Worm (Caenorhabditis elegans) whole organism, L4 larva: ENCODE measurements around the gene C07C7.3.
A peak's percentile ranks its signal among the peaks of the same experiment; 100 is the strongest.

Experiments
- D1046.2 ChIP-seq: fragments of 200-800 bp; sonication (Bioruptor generic); IDR thresholded peaks from 2 replicates; pipeline ENCODE4 v1.3.6; 2022; ENCODE audit warnings: missing genetic modification characterization, missing compliant biosample characterization
- F37D6.2 ChIP-seq: sonication (generic microtip); optimal IDR thresholded peaks from 2 replicates; lab custom pipeline; 2016; ENCODE audit warnings: mild to moderate bottlenecking, missing genetic modification characterization, missing compliant biosample characterization
- T26A8.4 ChIP-seq: fragments of 200-800 bp; sonication (Bioruptor generic); IDR thresholded peaks from 2 replicates; pipeline ENCODE4 v1.3.6; 2022; ENCODE audit warnings: missing genetic modification characterization, missing compliant biosample characterization
- Y5F2A.4 ChIP-seq: fragments of 200-800 bp; sonication (Bioruptor generic); optimal IDR thresholded peaks from 2 replicates; lab custom pipeline; 2018; ENCODE audit warnings: mild to moderate bottlenecking, missing genetic modification characterization, missing compliant biosample characterization
- Y75B8A.6 ChIP-seq: fragments of 200-800 bp; sonication (Bioruptor generic); IDR thresholded peaks from 2 replicates; pipeline ENCODE4 v1.3.6; 2022; ENCODE audit warnings: missing genetic modification reagents, missing genetic modification characterization, missing compliant biosample characterization
- ZK337.2 ChIP-seq: fragments of 200-800 bp; sonication (Bioruptor generic); IDR thresholded peaks from 2 replicates; pipeline ENCODE4 v1.3.6; 2022; ENCODE audit warnings: missing genetic modification reagents, missing genetic modification characterization, missing compliant biosample characterization
- aha-1 ChIP-seq: fragments of 150-350 bp; peaks from one replicate; lab custom pipeline; 2014; ENCODE audit warnings: missing biosample characterization, missing genetic modification characterization
- ceh-20 ChIP-seq: fragments of 200-800 bp; sonication (Bioruptor generic); IDR thresholded peaks from 2 replicates; pipeline ENCODE4 v1.3.6; 2022; ENCODE audit warnings: missing genetic modification reagents, missing genetic modification characterization, missing compliant biosample characterization
- ceh-44 ChIP-seq: fragments of 200-800 bp; sonication (Bioruptor generic); IDR thresholded peaks from 2 replicates; pipeline ENCODE4 v1.3.6; 2022; ENCODE audit warnings: missing genetic modification reagents, missing genetic modification characterization, missing compliant biosample characterization
- ceh-82 ChIP-seq: sonication (generic microtip); optimal IDR thresholded peaks from 2 replicates; lab custom pipeline; 2017; ENCODE audit warnings: missing biosample characterization, missing genetic modification characterization
- ctbp-1 ChIP-seq: fragments of 200-800 bp; sonication (Bioruptor generic); IDR thresholded peaks from 2 replicates; pipeline ENCODE4 v1.3.6; 2022; ENCODE audit warnings: missing genetic modification reagents, missing genetic modification characterization, missing compliant biosample characterization
- daf-12 ChIP-seq: fragments of 150-350 bp; optimal IDR thresholded peaks from 2 replicates; lab custom pipeline; 2014; ENCODE audit warnings: missing biosample characterization, missing genetic modification reagents, missing genetic modification characterization
- daf-16 ChIP-seq, 3 experiments: sonication (generic microtip); optimal IDR thresholded peaks; 2 replicates each; lab custom pipeline; 2016 to 2017; ENCODE audit warnings: missing genetic modification characterization in 3 of 3, missing genetic modification reagents in 3 of 3, mild to moderate bottlenecking in 2 of 3, missing compliant biosample characterization in 2 of 3, missing biosample characterization in 1 of 3, moderate library complexity in 1 of 3
- daf-19 ChIP-seq: fragments of 200-800 bp; sonication (Bioruptor generic); conservative IDR thresholded peaks from 2 replicates; pipeline ENCODE4 v1.3.6; 2022; ENCODE audit warnings: missing genetic modification characterization, missing compliant biosample characterization
- daf-8 ChIP-seq: fragments of 200-800 bp; sonication (Bioruptor generic); IDR thresholded peaks from 2 replicates; pipeline ENCODE4 v1.3.6; 2022; ENCODE audit warnings: missing genetic modification characterization, missing compliant biosample characterization
- dmd-6 ChIP-seq: fragments of 200-800 bp; sonication (Bioruptor generic); IDR thresholded peaks from 2 replicates; pipeline ENCODE4 v1.3.6; 2022; ENCODE audit warnings: missing genetic modification reagents, missing genetic modification characterization, missing compliant biosample characterization
- dmd-8 ChIP-seq: fragments of 200-800 bp; sonication (Bioruptor generic); IDR thresholded peaks from 2 replicates; pipeline ENCODE4 v1.3.6; 2022; ENCODE audit warnings: missing genetic modification characterization, missing compliant biosample characterization
- dpl-1 ChIP-seq: fragments of 150-350 bp; optimal IDR thresholded peaks from 2 replicates; lab custom pipeline; 2014; ENCODE audit warnings: missing biosample characterization, missing genetic modification reagents, missing genetic modification characterization
- dve-1 ChIP-seq: sonication (generic microtip); optimal IDR thresholded peaks from 2 replicates; lab custom pipeline; 2017; ENCODE audit warnings: antibody characterized with exemption, mild to moderate bottlenecking, missing genetic modification characterization, missing compliant biosample characterization; ENCODE audit not compliant: insufficient read depth
- egl-27 ChIP-seq: sonication (generic microtip); optimal IDR thresholded peaks from 3 replicates; lab custom pipeline; 2017; ENCODE audit warnings: missing biosample characterization, missing genetic modification reagents, missing genetic modification characterization
- hif-1 ChIP-seq, 2 experiments: sonication (generic microtip); optimal IDR thresholded peaks; 2 replicates each; lab custom pipeline; 2016 to 2017; ENCODE audit warnings: missing compliant biosample characterization in 2 of 2, missing genetic modification characterization in 2 of 2, missing genetic modification reagents in 2 of 2, missing genotype in 2 of 2, mild to moderate bottlenecking in 1 of 2
- hlh-11 ChIP-seq: fragments of 200-800 bp; sonication (Bioruptor generic); optimal IDR thresholded peaks from 2 replicates; lab custom pipeline; 2018; ENCODE audit warnings: mild to moderate bottlenecking, missing genetic modification characterization, missing compliant biosample characterization
- hlh-30 ChIP-seq: sonication (generic microtip); optimal IDR thresholded peaks from 2 replicates; lab custom pipeline; 2017; ENCODE audit warnings: antibody characterized with exemption, mild to moderate bottlenecking, missing genetic modification characterization, missing compliant biosample characterization; ENCODE audit not compliant: insufficient read depth
- lin-1 ChIP-seq: fragments of 200-800 bp; sonication (Bioruptor generic); IDR thresholded peaks from 2 replicates; pipeline ENCODE4 v1.3.6; 2022; ENCODE audit warnings: missing genetic modification reagents, missing genetic modification characterization, missing compliant biosample characterization
- lin-29 ChIP-seq: fragments of 200-800 bp; sonication (Bioruptor generic); IDR thresholded peaks from 2 replicates; pipeline ENCODE4 v1.3.6; 2022; ENCODE audit warnings: missing genetic modification reagents, missing genetic modification characterization, missing compliant biosample characterization
- lir-3 ChIP-seq: sonication (generic microtip); optimal IDR thresholded peaks from 2 replicates; lab custom pipeline; 2016; ENCODE audit warnings: mild to moderate bottlenecking, missing genetic modification characterization, missing compliant biosample characterization
- lsy-2 ChIP-seq, 2 experiments: fragments of 150-350 bp in 1 of 2; sonication (generic microtip) in 1 of 2; optimal IDR thresholded peaks; 2 replicates each; lab custom pipeline; 2014 to 2017; ENCODE audit warnings: missing biosample characterization in 2 of 2, missing genetic modification characterization in 2 of 2
- madf-5 ChIP-seq, 2 experiments: fragments of 200-800 bp; sonication (Bioruptor generic); IDR thresholded peaks; 2 replicates each; pipeline ENCODE4 v1.3.6; 2022; ENCODE audit warnings: missing compliant biosample characterization in 2 of 2, missing genetic modification characterization in 2 of 2
- mes-2 ChIP-seq: sonication (generic microtip); optimal IDR thresholded peaks from 2 replicates; lab custom pipeline; 2016; ENCODE audit warnings: missing genotype, mild to moderate bottlenecking, missing genetic modification characterization, missing compliant biosample characterization; ENCODE audit not compliant: poor library complexity, severe bottlenecking
- mxl-3 ChIP-seq: fragments of 200-800 bp; sonication (Bioruptor generic); optimal IDR thresholded peaks from 2 replicates; lab custom pipeline; 2018; ENCODE audit warnings: mild to moderate bottlenecking, missing genetic modification characterization, missing compliant biosample characterization
- nhr-25 ChIP-seq: sonication (generic microtip); optimal IDR thresholded peaks from 2 replicates; lab custom pipeline; 2017; ENCODE audit warnings: missing genetic modification characterization, mild to moderate bottlenecking, missing compliant biosample characterization, antibody characterized with exemption, moderate library complexity, borderline replicate concordance; ENCODE audit not compliant: insufficient read depth
- nhr-28 ChIP-seq: fragments of 150-350 bp; optimal IDR thresholded peaks from 2 replicates; lab custom pipeline; 2014; ENCODE audit warnings: missing biosample characterization, missing genetic modification characterization
- nhr-6 ChIP-seq: fragments of 150-350 bp; optimal IDR thresholded peaks from 2 replicates; lab custom pipeline; 2014; ENCODE audit warnings: missing biosample characterization, missing genetic modification characterization
- nhr-76 ChIP-seq: fragments of 150-350 bp; optimal IDR thresholded peaks from 2 replicates; lab custom pipeline; 2014; ENCODE audit warnings: missing biosample characterization, missing genetic modification characterization
- nhr-77 ChIP-seq: fragments of 150-350 bp; optimal IDR thresholded peaks from 2 replicates; lab custom pipeline; 2014; ENCODE audit warnings: missing biosample characterization, missing genetic modification characterization
- pha-4 ChIP-seq, 2 experiments: fragments of 150-350 bp in 1 of 2; fragments of 200-800 bp in 1 of 2; sonication (Bioruptor generic) in 1 of 2; IDR thresholded peaks in 1 of 2; optimal IDR thresholded peaks in 1 of 2; 2 replicates each; pipeline versions ENCODE4 v1.3.6 to Lab custom; 2014 to 2022; ENCODE audit warnings: missing genetic modification characterization in 2 of 2, missing genetic modification reagents in 2 of 2, missing biosample characterization in 1 of 2, missing compliant biosample characterization in 1 of 2
- php-3 ChIP-seq: fragments of 200-800 bp; sonication (Bioruptor generic); IDR thresholded peaks from 2 replicates; pipeline ENCODE4 v1.3.6; 2022; ENCODE audit warnings: missing genetic modification reagents, missing genetic modification characterization, missing compliant biosample characterization
- pqm-1 ChIP-seq: sonication (generic microtip); optimal IDR thresholded peaks from 2 replicates; lab custom pipeline; 2017; ENCODE audit warnings: missing biosample characterization, missing genetic modification characterization
- sdz-12 ChIP-seq: fragments of 200-800 bp; sonication (Bioruptor generic); optimal IDR thresholded peaks from 2 replicates; lab custom pipeline; 2018; ENCODE audit warnings: mild to moderate bottlenecking, missing genetic modification characterization, missing compliant biosample characterization
- snpc-4 ChIP-seq: fragments of 150-350 bp; optimal IDR thresholded peaks from 2 replicates; lab custom pipeline; 2014; ENCODE audit warnings: missing biosample characterization, missing genetic modification characterization
- tra-1 ChIP-seq: fragments of 200-800 bp; sonication (Bioruptor generic); IDR thresholded peaks from 2 replicates; pipeline ENCODE4 v1.3.6; 2022; ENCODE audit warnings: missing genetic modification reagents, missing genetic modification characterization, missing compliant biosample characterization
- unc-39 ChIP-seq: sonication (generic microtip); optimal IDR thresholded peaks from 2 replicates; lab custom pipeline; 2017; ENCODE audit warnings: missing biosample characterization, missing genetic modification characterization
- zip-2 ChIP-seq: fragments of 150-350 bp; optimal IDR thresholded peaks from 2 replicates; lab custom pipeline; 2014; ENCODE audit warnings: missing biosample characterization, missing genetic modification characterization
- ztf-11 ChIP-seq: fragments of 150-350 bp; optimal IDR thresholded peaks from 2 replicates; lab custom pipeline; 2014; ENCODE audit warnings: missing biosample characterization, missing genetic modification characterization

C07C7.3 gene

ce11 chrIV:9154263-9154662 is 11.6 kb upstream of the C07C7.3 start, which contains the start of gene F23B2.10:
Gene F23B2.10 (minus strand): TSS chrIV:9154363.
- TF ChIP-seq pha-4 (GFP tag; IDR thresholded peaks at IDR 0.05; lab: Robert Waterston, UW) (no peak), pha-4 (tag; optimal IDR thresholded peaks at IDR 0.05; lab: Kevin White, UChicago) (no peak), ceh-44 (GFP tag; lab: Robert Waterston, UW) (no peak), zip-2 (no peak), dpl-1 (GFP tag; lab: Kevin White, UChicago) (no peak), nhr-77 (tag; lab: Kevin White, UChicago) (no peak), egl-27 (tag; lab: Kevin White, UChicago) (no peak), hif-1 (tag; optimal IDR thresholded peaks at IDR 0.05; lab: Kevin White, UChicago) (no peak), mxl-3 (no peak), nhr-76 (tag; lab: Kevin White, UChicago) (no peak), ztf-11 (no peak), ceh-20 (no peak), lin-1 (GFP tag; lab: Robert Waterston, UW) (no peak), pqm-1 (tag; lab: Kevin White, UChicago) (no peak), Y5F2A.4 (GFP tag; lab: Kevin White, UChicago) (no peak), lin-29 (no peak), unc-39 (tag; lab: Kevin White, UChicago) (no peak), daf-8 (GFP tag; lab: Robert Waterston, UW) (no peak), snpc-4 (tag; lab: Kevin White, UChicago) (no peak), lir-3 (tag; lab: Kevin White, UChicago) (no peak)

ce11 chrIV:9158969-9159800 is 6.7 kb upstream of the C07C7.3 start, which contains the start of gene pcp-3:
Gene pcp-3 (minus strand): TSS chrIV:9159019.
- TF ChIP-seq hlh-11 (tag; lab: Kevin White, UChicago) (peak; percentile 47), ceh-44 (GFP tag; lab: Robert Waterston, UW) (no peak), daf-16 (GFP tag; optimal IDR thresholded peaks at IDR 0.05; lab: Kevin White, UChicago) (no peak), daf-16 (tag; optimal IDR thresholded peaks at IDR 0.05; lab: Kevin White, UChicago) (peak; percentile 65), php-3 (peak; percentile 48; the same call in 1 of the 2 replicates), nhr-77 (tag; lab: Kevin White, UChicago) (peak; percentile 30), ZK337.2 (GFP tag; lab: Robert Waterston, UW) (no peak), nhr-28 (tag; lab: Kevin White, UChicago) (peak; percentile 74), dmd-6 (GFP tag; lab: Robert Waterston, UW) (peak; percentile 81), nhr-25 (tag; lab: Kevin White, UChicago) (no peak), pqm-1 (tag; lab: Kevin White, UChicago) (peak; percentile 90), aha-1 (tag; lab: Kevin White, UChicago) (peak; percentile 92), D1046.2 (GFP tag; lab: Robert Waterston, UW) (no peak)

- TF ChIP-seq tra-1 (GFP tag; lab: Robert Waterston, UW) (peak; percentile 54; the same call in 1 of the 2 replicates), lin-1 (GFP tag; lab: Robert Waterston, UW) (no peak), F37D6.2 (tag; lab: Kevin White, UChicago) (no peak), daf-19 (GFP tag; lab: Robert Waterston, UW) (no peak), mes-2 (no peak), T26A8.4 (GFP tag; lab: Robert Waterston, UW) (no peak), madf-5 (GFP tag; IDR thresholded peaks at IDR 0.05; lab: Robert Waterston, UW) (no peak), lsy-2 (tag; optimal IDR thresholded peaks at IDR 0.05; lab: Kevin White, UChicago) (no peak), nhr-25 (tag; lab: Kevin White, UChicago) (no peak), nhr-77 (tag; lab: Kevin White, UChicago) (peak; percentile 57), dmd-8 (GFP tag; lab: Robert Waterston, UW) (no peak), hlh-30 (tag; lab: Kevin White, UChicago) (no peak), Y75B8A.6 (GFP tag; lab: Robert Waterston, UW) (no peak), nhr-28 (tag; lab: Kevin White, UChicago) (peak; percentile 79), ctbp-1 (GFP tag; lab: Robert Waterston, UW) (no peak), pqm-1 (tag; lab: Kevin White, UChicago) (peak; percentile 96), nhr-6 (no peak), sdz-12 (GFP tag; lab: Kevin White, UChicago) (no peak), ceh-82 (tag; lab: Kevin White, UChicago) (no peak), daf-12 (tag; lab: Kevin White, UChicago) (no peak), dve-1 (tag; lab: Kevin White, UChicago) (no peak)
These were observed 6.0 kb upstream of the C07C7.3 start for ce11 chrIV:9159863-9160262.
